Worm (Caenorhabditis elegans): ENCODE data around the gene T23D5.8.
"Not testable (repeated sequence)": the region's sequence is repeated elsewhere in the genome, so short reads cannot be mapped to it uniquely, and the experiment has no call there.

T23D5.8 gene

DNA sequence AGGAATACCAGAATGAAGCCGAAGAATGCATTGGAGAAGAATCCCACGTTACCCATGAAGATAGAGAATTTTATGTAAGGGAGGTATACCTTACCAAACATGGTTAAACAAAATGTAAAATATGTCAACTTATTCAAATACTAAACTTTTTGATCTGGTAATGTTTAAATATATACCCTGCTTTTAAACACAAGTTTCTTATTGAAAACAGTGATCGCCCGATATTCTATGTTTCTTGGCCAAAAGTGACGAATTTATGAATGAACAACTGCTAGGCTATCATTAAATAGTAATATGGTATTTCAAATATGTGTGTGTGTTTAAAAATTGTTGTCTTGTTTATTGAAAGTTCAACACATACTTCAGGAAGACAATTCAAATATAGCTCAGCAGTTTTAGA lies at the start of gene T23D5.8:
Gene T23D5.8, minus strand, starts transcription at position 101 of the 400 bp plus-strand sequence.
- TF ChIP-seq sea-1 (GFP tag; conservative IDR thresholded peaks at IDR 0.05); tbx-37 (GFP tag; conservative IDR thresholded peaks at IDR 0.05); B0310.2 (tag; optimal IDR thresholded peaks at IDR 0.05): not testable (repeated sequence)

DNA sequence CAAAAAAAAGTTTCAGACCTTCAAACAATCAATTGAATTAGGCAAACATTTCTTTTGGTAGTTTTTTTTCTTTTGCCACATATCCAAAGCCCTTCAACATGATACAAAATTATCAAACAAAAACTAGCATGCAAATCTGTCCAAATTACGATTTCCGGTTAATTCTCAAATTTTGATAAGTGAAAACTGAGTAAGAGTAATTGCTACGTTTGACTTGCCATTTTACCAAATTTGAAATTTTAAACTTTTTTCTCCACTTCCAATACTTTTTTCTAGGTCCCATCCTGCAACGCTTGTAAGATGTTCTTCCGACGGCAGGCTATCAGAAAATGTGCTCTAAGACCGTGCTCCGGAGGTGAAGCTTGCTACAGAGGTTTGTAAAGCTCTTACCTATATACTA lies 47.8 kb upstream of the T23D5.8 start, which contains the start of gene nhr-223:
Gene nhr-223, plus strand, starts transcription at position 301 of the 400 bp plus-strand sequence.
- TF ChIP-seq sea-1 (GFP tag; conservative IDR thresholded peaks at IDR 0.05): no peak
- no peak for TF ChIP-seq B0310.2 (tag; optimal IDR thresholded peaks at IDR 0.05)
- TF ChIP-seq F13C5.2 (tag; optimal IDR thresholded peaks at IDR 0.05): no peak
- TF ChIP-seq hmbx-1 (tag; optimal IDR thresholded peaks at IDR 0.05): no peak
- TF ChIP-seq hnd-1 (tag; optimal IDR thresholded peaks at IDR 0.05): no peak
- no peak for TF ChIP-seq aly-1 (tag; optimal IDR thresholded peaks at IDR 0.05)
- no peak for TF ChIP-seq pes-1 (GFP tag; IDR thresholded peaks at IDR 0.05)
- no peak for TF ChIP-seq ets-7 (tag; optimal IDR thresholded peaks at IDR 0.05)

DNA sequence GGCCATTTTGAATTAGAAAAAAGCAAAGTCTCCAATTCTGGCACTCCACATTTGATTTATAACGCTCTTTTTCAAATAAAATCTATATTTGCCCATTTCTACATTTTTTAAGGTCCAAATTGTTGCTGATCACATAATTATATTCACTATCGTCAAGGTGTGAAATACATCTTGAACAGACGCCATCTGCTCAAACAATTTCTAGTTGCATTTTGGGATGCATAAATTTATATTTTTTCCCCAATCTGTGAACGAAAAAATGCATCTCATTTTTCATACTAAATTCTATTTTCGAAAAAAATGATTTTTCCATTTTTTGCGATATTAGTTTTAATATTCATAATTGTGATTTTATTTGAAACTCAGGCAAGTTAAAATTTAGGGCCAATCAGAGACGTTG lies 45.0 kb upstream of the T23D5.8 start, which contains the start of gene T26E4.7:
Gene T26E4.7, plus strand, starts transcription at position 301 of the 400 bp plus-strand sequence.
- no peak for TF ChIP-seq ceh-13 (GFP tag; optimal IDR thresholded peaks at IDR 0.05)
- TF ChIP-seq hnd-1 (tag; optimal IDR thresholded peaks at IDR 0.05): no peak
- TF ChIP-seq sea-1 (GFP tag; conservative IDR thresholded peaks at IDR 0.05): no peak
- TF ChIP-seq ama-1 (optimal IDR thresholded peaks at IDR 0.05): no peak
- no peak for TF ChIP-seq F13C5.2 (tag; optimal IDR thresholded peaks at IDR 0.05)
- TF ChIP-seq ets-7 (tag; optimal IDR thresholded peaks at IDR 0.05): no peak
- TF ChIP-seq aly-1 (tag; optimal IDR thresholded peaks at IDR 0.05): no peak
- TF ChIP-seq flt-1 (GFP tag; IDR thresholded peaks at IDR 0.05): no peak
- TF ChIP-seq pes-1 (GFP tag; IDR thresholded peaks at IDR 0.05): no peak
- TF ChIP-seq ceh-36 (tag; optimal IDR thresholded peaks at IDR 0.05): no peak
- no peak for TF ChIP-seq tbx-37 (GFP tag; conservative IDR thresholded peaks at IDR 0.05)
- TF ChIP-seq B0310.2 (tag; optimal IDR thresholded peaks at IDR 0.05): no peak
- TF ChIP-seq hmg-4 (GFP tag; optimal IDR thresholded peaks at IDR 0.05): no peak
- no peak for TF ChIP-seq hmbx-1 (tag; optimal IDR thresholded peaks at IDR 0.05)
- TF ChIP-seq tbx-11 (GFP tag; IDR thresholded peaks at IDR 0.05): no peak

DNA sequence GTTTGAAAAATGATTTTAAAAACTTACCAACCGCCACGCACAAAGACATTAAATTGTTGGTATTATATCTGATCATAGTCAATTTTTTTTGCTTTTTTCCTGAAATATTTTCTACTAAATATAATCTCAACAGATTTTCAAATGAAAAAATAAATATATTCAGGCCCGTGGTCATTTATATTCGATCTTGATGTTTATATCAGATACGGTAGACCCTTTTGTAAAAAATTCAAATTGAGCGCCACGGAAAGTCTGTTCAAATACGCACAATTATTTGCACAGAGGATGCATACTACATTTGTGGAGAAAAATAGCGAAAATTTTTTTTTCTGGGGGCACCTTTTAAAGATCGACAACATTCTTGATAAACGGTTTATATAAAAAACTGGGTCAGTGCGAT lies 44.2 kb upstream of the T23D5.8 start, which contains the start of gene T26E4.4:
Gene T26E4.4, minus strand, starts transcription at position 101 of the 400 bp plus-strand sequence.
- TF ChIP-seq tbx-11 (GFP tag; IDR thresholded peaks at IDR 0.05): no peak
- no peak for TF ChIP-seq sea-1 (GFP tag; conservative IDR thresholded peaks at IDR 0.05)
- no peak for TF ChIP-seq ceh-36 (tag; optimal IDR thresholded peaks at IDR 0.05)
- no peak for TF ChIP-seq hnd-1 (tag; optimal IDR thresholded peaks at IDR 0.05)
- no peak for TF ChIP-seq flt-1 (GFP tag; IDR thresholded peaks at IDR 0.05)
- TF ChIP-seq aly-1 (tag; optimal IDR thresholded peaks at IDR 0.05): no peak
- no peak for TF ChIP-seq F13C5.2 (tag; optimal IDR thresholded peaks at IDR 0.05)
- TF ChIP-seq hmg-4 (GFP tag; optimal IDR thresholded peaks at IDR 0.05): no peak
- TF ChIP-seq ets-7 (tag; optimal IDR thresholded peaks at IDR 0.05): no peak
- TF ChIP-seq hmbx-1 (tag; optimal IDR thresholded peaks at IDR 0.05): no peak

DNA sequence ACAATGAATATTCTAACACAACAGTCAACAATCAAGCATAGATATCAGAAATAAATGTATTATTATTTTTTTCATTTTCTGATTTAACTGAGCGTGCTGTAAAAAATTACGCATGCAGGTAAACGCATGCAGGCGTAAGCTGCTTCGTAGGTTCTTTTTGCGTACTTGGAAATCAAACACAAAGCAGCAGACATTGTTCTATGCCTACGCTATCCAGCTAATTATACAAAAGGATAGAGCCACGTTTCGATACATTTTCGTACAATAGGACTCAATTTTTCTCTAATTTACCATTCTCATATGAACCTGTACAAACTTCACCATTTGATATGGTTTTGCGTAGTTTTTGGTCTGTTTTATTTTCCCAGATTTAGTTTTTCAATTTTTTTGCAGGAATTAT lies 34.3 kb upstream of the T23D5.8 start, which contains the start of gene T26E4.3:
Gene T26E4.3, plus strand, starts transcription at position 301 of the 400 bp plus-strand sequence.
- no peak for TF ChIP-seq ceh-13 (GFP tag; optimal IDR thresholded peaks at IDR 0.05)
- TF ChIP-seq B0310.2 (tag; optimal IDR thresholded peaks at IDR 0.05): no peak
- no peak for TF ChIP-seq aly-1 (tag; optimal IDR thresholded peaks at IDR 0.05)
- TF ChIP-seq ama-1 (optimal IDR thresholded peaks at IDR 0.05): no peak
- TF ChIP-seq pes-1 (GFP tag; IDR thresholded peaks at IDR 0.05): no peak
- no peak for TF ChIP-seq hmbx-1 (tag; optimal IDR thresholded peaks at IDR 0.05)
- no peak for TF ChIP-seq tbx-37 (GFP tag; conservative IDR thresholded peaks at IDR 0.05)
- no peak for TF ChIP-seq ceh-36 (tag; optimal IDR thresholded peaks at IDR 0.05)
- TF ChIP-seq F13C5.2 (tag; optimal IDR thresholded peaks at IDR 0.05): no peak

DNA sequence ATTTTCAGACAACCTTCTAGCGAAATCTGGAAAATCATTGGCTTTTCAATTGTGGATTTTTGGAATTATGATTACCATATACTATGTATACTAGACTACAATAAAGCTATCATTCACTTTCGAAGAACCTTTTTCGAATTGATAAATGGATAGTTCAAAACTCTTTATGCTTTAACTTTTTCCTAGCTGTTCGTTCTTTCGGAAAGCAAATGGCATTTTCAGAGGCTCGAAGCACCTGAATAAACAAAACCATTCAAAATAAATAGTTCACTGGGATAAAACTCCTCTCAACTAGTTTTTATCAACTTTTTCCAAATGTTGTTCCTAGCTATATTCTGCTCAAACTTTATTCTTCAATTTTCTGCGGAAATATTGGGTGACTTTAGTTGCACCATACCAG lies 32.8 kb upstream of the T23D5.8 start, which contains the start of gene T26E4.2:
Gene T26E4.2, plus strand, starts transcription at position 301 of the 400 bp plus-strand sequence.
- TF ChIP-seq aly-1 (tag; optimal IDR thresholded peaks at IDR 0.05) (no peak), pes-1 (GFP tag; IDR thresholded peaks at IDR 0.05) (no peak), ama-1 (optimal IDR thresholded peaks at IDR 0.05) (no peak), flt-1 (GFP tag; IDR thresholded peaks at IDR 0.05) (no peak), sea-1 (GFP tag; conservative IDR thresholded peaks at IDR 0.05) (no peak), tbx-37 (GFP tag; conservative IDR thresholded peaks at IDR 0.05) (no peak), hnd-1 (tag; optimal IDR thresholded peaks at IDR 0.05) (no peak), ets-7 (tag; optimal IDR thresholded peaks at IDR 0.05) (no peak), F13C5.2 (tag; optimal IDR thresholded peaks at IDR 0.05) (no peak), ceh-36 (tag; optimal IDR thresholded peaks at IDR 0.05) (no peak), tra-4 (tag; optimal IDR thresholded peaks at IDR 0.05) (no peak), scrt-1 (GFP tag; IDR thresholded peaks at IDR 0.05) (no peak)

DNA sequence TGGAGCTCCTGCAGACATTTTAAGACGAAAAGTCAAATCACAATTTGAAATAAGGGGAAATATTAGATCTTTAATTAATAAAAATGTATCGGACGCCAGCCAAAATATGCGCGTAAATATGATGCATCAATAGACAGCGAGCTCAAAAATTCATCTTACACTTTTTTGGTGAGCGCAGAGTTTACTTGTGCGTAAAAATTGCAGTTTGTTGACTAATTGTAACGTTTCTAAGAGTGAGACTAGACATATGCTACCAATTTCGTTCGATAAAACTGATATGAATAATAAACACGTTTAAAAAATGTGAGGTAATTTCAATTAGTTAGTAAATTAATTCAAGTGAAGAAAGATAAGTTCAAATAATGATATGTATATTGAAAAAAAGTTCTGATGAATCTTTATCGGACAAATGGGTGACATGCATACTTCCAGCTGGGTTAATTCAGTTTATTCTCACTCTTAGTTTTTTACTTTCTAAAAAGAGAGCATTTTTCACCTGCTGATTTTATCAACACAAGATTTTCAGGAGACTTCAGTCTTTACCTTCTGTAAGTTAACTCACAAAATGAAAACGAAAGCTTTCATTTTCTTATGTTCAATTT lies 31.0 kb upstream of the T23D5.8 start, which contains the start of the genes nhr-285 and irld-52:
Gene nhr-285, minus strand, starts transcription at position 101 of the 602 bp plus-strand sequence.
Gene irld-52, plus strand, starts transcription at position 552 of the 602 bp plus-strand sequence.
- TF ChIP-seq hmbx-1 (tag; optimal IDR thresholded peaks at IDR 0.05) (no peak), F13C5.2 (tag; optimal IDR thresholded peaks at IDR 0.05) (no peak), ceh-13 (GFP tag; optimal IDR thresholded peaks at IDR 0.05) (no peak), B0310.2 (tag; optimal IDR thresholded peaks at IDR 0.05) (no peak), ceh-36 (tag; optimal IDR thresholded peaks at IDR 0.05) (no peak), hmg-4 (GFP tag; optimal IDR thresholded peaks at IDR 0.05) (no peak), flt-1 (GFP tag; IDR thresholded peaks at IDR 0.05) (no peak), ama-1 (optimal IDR thresholded peaks at IDR 0.05) (no peak), sea-1 (GFP tag; conservative IDR thresholded peaks at IDR 0.05) (no peak), hnd-1 (tag; optimal IDR thresholded peaks at IDR 0.05) (no peak), tra-4 (tag; optimal IDR thresholded peaks at IDR 0.05) (no peak), pes-1 (GFP tag; IDR thresholded peaks at IDR 0.05) (no peak), ets-7 (tag; optimal IDR thresholded peaks at IDR 0.05) (no peak), tbx-37 (GFP tag; conservative IDR thresholded peaks at IDR 0.05) (no peak), tbx-11 (GFP tag; IDR thresholded peaks at IDR 0.05) (no peak), scrt-1 (GFP tag; IDR thresholded peaks at IDR 0.05) (no peak), aly-1 (tag; optimal IDR thresholded peaks at IDR 0.05) (no peak)
